Fruit fly (Drosophila melanogaster) whole organism, prepupa: ENCODE results near the gene Rga.

Experiments used
- CG8119 ChIP-seq: fragments of 200-800 bp; sonication (Bioruptor generic); IDR thresholded peaks from 3 replicates; pipeline ENCODE4 v1.3.6; 2022; ENCODE audit warnings: missing biosample characterization, missing genetic modification characterization
- salr ChIP-seq, 2 experiments: fragments of 200-800 bp; sonication (Bioruptor generic); optimal IDR thresholded peaks; 3 replicates each; lab custom pipeline; 2016 to 2018; ENCODE audit warnings: missing biosample characterization in 2 of 2, missing genetic modification characterization in 2 of 2, mild to moderate bottlenecking in 1 of 2

- TF ChIP-seq CG8119 (GFP tag; lab: Robert Waterston, UW) (no peak), salr (GFP tag; optimal IDR thresholded peaks at IDR 0.05; lab: Kevin White, UChicago) (no peak)
Measured at dm6 chr3R:5562956-5563355, 50.0 kb downstream of the Rga start.
